Fruit fly (Drosophila melanogaster) whole organism, embryonic: ENCODE measurements around the gene spn-F.

Experiments used
- ATbp ChIP-seq: fragments of 200-800 bp; sonication (Bioruptor generic); optimal IDR thresholded peaks from 2 replicates; lab custom pipeline; 2017; ENCODE audit warnings: missing biosample characterization, mild to moderate bottlenecking, missing genetic modification characterization, missing genetic modification reagents
- C15 ChIP-seq: fragments of 200-800 bp; sonication (Bioruptor generic); IDR thresholded peaks from 3 replicates; pipeline ENCODE4 v1.3.6; 2022; ENCODE audit warnings: missing biosample characterization, missing genetic modification characterization
- CG11085 ChIP-seq: fragments of 200-800 bp; sonication (Bioruptor generic); IDR thresholded peaks from 2 replicates; pipeline ENCODE4 v1.3.6; 2022; ENCODE audit warnings: missing biosample characterization, missing genetic modification characterization
- CG11504 ChIP-seq: fragments of 200-800 bp; sonication (Bioruptor generic); optimal IDR thresholded peaks from 3 replicates; lab custom pipeline; 2019; ENCODE audit warnings: missing biosample characterization, mild to moderate bottlenecking, missing genetic modification characterization, moderate library complexity
- CG12942 ChIP-seq: fragments of 200-800 bp; sonication (Bioruptor generic); optimal IDR thresholded peaks from 3 replicates; lab custom pipeline; 2016; ENCODE audit warnings: missing biosample characterization, missing genetic modification characterization
- CG14860 ChIP-seq: fragments of 200-800 bp; sonication (Bioruptor generic); IDR thresholded peaks from 3 replicates; pipeline ENCODE4 v1.3.6; 2022; ENCODE audit warnings: missing biosample characterization, missing genetic modification characterization; ENCODE audit not compliant: partially characterized antibody
- CG14965 ChIP-seq: fragments of 200-800 bp; sonication (Bioruptor generic); optimal IDR thresholded peaks from 2 replicates; lab custom pipeline; 2016; ENCODE audit warnings: missing biosample characterization, missing genetic modification characterization, borderline replicate concordance
- CG17328 ChIP-seq: fragments of 200-800 bp; sonication (Bioruptor generic); IDR thresholded peaks from 2 replicates; pipeline ENCODE4 v1.3.6; 2022; ENCODE audit warnings: missing biosample characterization, missing genetic modification characterization
- CG2116 ChIP-seq: fragments of 200-800 bp; sonication (Bioruptor generic); optimal IDR thresholded peaks from 3 replicates; lab custom pipeline; 2018; ENCODE audit warnings: missing biosample characterization, mild to moderate bottlenecking, missing genetic modification characterization
- CG3995 ChIP-seq: fragments of 200-800 bp; sonication (Bioruptor generic); optimal IDR thresholded peaks from 3 replicates; lab custom pipeline; 2016; ENCODE audit warnings: missing biosample characterization, missing genetic modification characterization
- CG42726 ChIP-seq: fragments of 200-800 bp; sonication (Bioruptor generic); IDR thresholded peaks from 2 replicates; pipeline ENCODE4 v1.3.6; 2022; ENCODE audit warnings: missing biosample characterization, missing genetic modification characterization; ENCODE audit not compliant: partially characterized antibody
- CG4424 ChIP-seq: fragments of 200-800 bp; sonication (Bioruptor generic); optimal IDR thresholded peaks from 3 replicates; lab custom pipeline; 2016; ENCODE audit warnings: missing biosample characterization, missing genetic modification characterization
- CG6175 ChIP-seq: fragments of 200-800 bp; sonication (Bioruptor generic); IDR thresholded peaks from 3 replicates; pipeline ENCODE4 v1.3.6; 2022; ENCODE audit warnings: missing biosample characterization, missing genetic modification characterization
- CG6689 ChIP-seq: fragments of 200-800 bp; sonication (Bioruptor generic); IDR thresholded peaks from 2 replicates; pipeline ENCODE4 v1.3.6; 2022; ENCODE audit warnings: missing biosample characterization, missing genetic modification characterization
- CG6813 ChIP-seq: fragments of 200-800 bp; sonication (Bioruptor generic); optimal IDR thresholded peaks from 2 replicates; lab custom pipeline; 2017; ENCODE audit warnings: missing biosample characterization, missing genetic modification characterization, mild to moderate bottlenecking, moderate library complexity, missing genetic modification reagents
- CG8089 ChIP-seq: fragments of 200-800 bp; sonication (Bioruptor generic); optimal IDR thresholded peaks from 3 replicates; lab custom pipeline; 2016; ENCODE audit warnings: missing biosample characterization, missing genetic modification characterization
- CG9727 ChIP-seq: fragments of 200-800 bp; sonication (Bioruptor generic); optimal IDR thresholded peaks from 3 replicates; lab custom pipeline; 2017; ENCODE audit warnings: missing biosample characterization, mild to moderate bottlenecking, missing genetic modification characterization
- Chrac-16 ChIP-seq: fragments of 200-800 bp; sonication (Bioruptor generic); optimal IDR thresholded peaks from 3 replicates; lab custom pipeline; 2016; ENCODE audit warnings: missing biosample characterization, missing genetic modification characterization
- Dip2 ChIP-seq: fragments of 200-800 bp; sonication (Bioruptor generic); IDR thresholded peaks from 2 replicates; pipeline ENCODE4 v1.3.6; 2022; ENCODE audit warnings: missing biosample characterization, missing genetic modification characterization
- E2f2 ChIP-seq: fragments of 200-800 bp; sonication (Bioruptor generic); IDR thresholded peaks from 2 replicates; pipeline ENCODE4 v1.3.6; 2022; ENCODE audit warnings: missing biosample characterization, missing genetic modification characterization
- Hand ChIP-seq: fragments of 200-800 bp; sonication (Bioruptor generic); optimal IDR thresholded peaks from 2 replicates; lab custom pipeline; 2017; ENCODE audit warnings: mild to moderate bottlenecking, missing biosample characterization, missing genetic modification reagents, missing genetic modification characterization
- Hr78 ChIP-seq, 2 experiments: fragments of 200-800 bp in 1 of 2; fragments of >200 bp in 1 of 2; sonication (Bioruptor generic) in 1 of 2; optimal IDR thresholded peaks; 2 replicates each; lab custom pipeline; 2017 to 2019; ENCODE audit warnings: missing biosample characterization in 2 of 2, missing genetic modification characterization in 2 of 2, mild to moderate bottlenecking in 1 of 2, moderate library complexity in 1 of 2
- NFAT ChIP-seq: fragments of 200-800 bp; sonication (Bioruptor generic); IDR thresholded peaks from 2 replicates; pipeline ENCODE4 v1.3.6; 2022; ENCODE audit warnings: missing biosample characterization, missing genetic modification characterization
- Opbp ChIP-seq: fragments of 200-800 bp; sonication (Bioruptor generic); IDR thresholded peaks from 3 replicates; pipeline ENCODE4 v1.3.6; 2022; ENCODE audit warnings: missing biosample characterization, missing genetic modification characterization; ENCODE audit not compliant: partially characterized antibody
- Sox102F ChIP-seq: fragments of 200-800 bp; sonication (Bioruptor generic); optimal IDR thresholded peaks from 2 replicates; lab custom pipeline; 2018; ENCODE audit warnings: missing biosample characterization, mild to moderate bottlenecking, missing genetic modification characterization, moderate library complexity
- Sry-δ ChIP-seq: fragments of 200-800 bp; sonication (Bioruptor generic); optimal IDR thresholded peaks from 2 replicates; lab custom pipeline; 2016; ENCODE audit warnings: missing biosample characterization, missing genetic modification characterization
- Trl ChIP-seq, 3 experiments: fragments of >200 bp in 2 of 3; fragments of 200-800 bp in 1 of 3; sonication (Bioruptor generic) in 1 of 3; optimal IDR thresholded peaks; 2 replicates in 1 of 3; 3 replicates in 2 of 3; lab custom pipeline; 2016 to 2017; ENCODE audit warnings: missing biosample characterization in 1 of 3, missing genetic modification characterization in 1 of 3
- Vsx1 ChIP-seq: fragments of 200-800 bp; sonication (Bioruptor generic); optimal IDR thresholded peaks from 2 replicates; lab custom pipeline; 2017; ENCODE audit warnings: missing biosample characterization, mild to moderate bottlenecking, missing genetic modification characterization, missing genetic modification reagents
- ara ChIP-seq: fragments of 200-800 bp; sonication (Bioruptor generic); IDR thresholded peaks from 2 replicates; pipeline ENCODE4 v1.3.6; 2022; ENCODE audit warnings: missing biosample characterization, missing genetic modification characterization
- bab2 ChIP-seq: fragments of 200-800 bp; sonication (Bioruptor generic); optimal IDR thresholded peaks from 2 replicates; lab custom pipeline; 2016; ENCODE audit warnings: missing biosample characterization, missing genetic modification characterization
- bigmax ChIP-seq: fragments of 200-800 bp; sonication (Bioruptor generic); optimal IDR thresholded peaks from 2 replicates; lab custom pipeline; 2018; ENCODE audit warnings: missing biosample characterization, mild to moderate bottlenecking, missing genetic modification characterization
- caup ChIP-seq: fragments of 200-800 bp; sonication (Bioruptor generic); optimal IDR thresholded peaks from 3 replicates; lab custom pipeline; 2017; ENCODE audit warnings: missing biosample characterization, mild to moderate bottlenecking, missing genetic modification characterization, moderate library complexity; ENCODE audit not compliant: severe bottlenecking
- chif ChIP-seq, 2 experiments: fragments of 200-800 bp; sonication (Bioruptor generic); optimal IDR thresholded peaks; 3 replicates each; lab custom pipeline; 2016; ENCODE audit warnings: missing biosample characterization in 2 of 2, missing genetic modification characterization in 2 of 2
- chn ChIP-seq: fragments of 200-800 bp; sonication (Bioruptor generic); optimal IDR thresholded peaks from 2 replicates; lab custom pipeline; 2016; ENCODE audit warnings: missing biosample characterization, missing genetic modification characterization
- cwo ChIP-seq: fragments of 200-800 bp; sonication (Bioruptor generic); optimal IDR thresholded peaks from 3 replicates; lab custom pipeline; 2017; ENCODE audit warnings: missing biosample characterization, missing genetic modification characterization, mild to moderate bottlenecking, moderate library complexity, missing genetic modification reagents
- gem ChIP-seq: fragments of 200-800 bp; sonication (Bioruptor generic); optimal IDR thresholded peaks from 2 replicates; lab custom pipeline; 2019; ENCODE audit warnings: missing biosample characterization, mild to moderate bottlenecking, missing genetic modification characterization, moderate library complexity
- grau ChIP-seq: fragments of 200-800 bp; optimal IDR thresholded peaks from 3 replicates; lab custom pipeline; 2019; ENCODE audit warnings: missing biosample characterization, mild to moderate bottlenecking, missing genetic modification characterization, moderate library complexity
- ham ChIP-seq: fragments of 200-800 bp; sonication (Bioruptor generic); IDR thresholded peaks from 2 replicates; pipeline ENCODE4 v1.3.6; 2022; ENCODE audit warnings: missing biosample characterization, missing genetic modification characterization
- lola ChIP-seq, 3 experiments: fragments of >200 bp in 2 of 3; fragments of 200-800 bp in 1 of 3; sonication (Bioruptor generic) in 1 of 3; optimal IDR thresholded peaks; 2 replicates each; lab custom pipeline; 2017 to 2019; ENCODE audit warnings: missing biosample characterization in 3 of 3, missing genetic modification characterization in 3 of 3, mild to moderate bottlenecking in 1 of 3, moderate library complexity in 1 of 3
- odd ChIP-seq: fragments of 200-800 bp; sonication (Bioruptor generic); optimal IDR thresholded peaks from 2 replicates; lab custom pipeline; 2017; ENCODE audit warnings: missing biosample characterization, mild to moderate bottlenecking, missing genetic modification characterization
- psq ChIP-seq: fragments of 200-800 bp; sonication (Bioruptor generic); optimal IDR thresholded peaks from 2 replicates; lab custom pipeline; 2017; ENCODE audit warnings: missing biosample characterization, missing genetic modification characterization
- repo ChIP-seq: fragments of 200-800 bp; sonication (Bioruptor generic); optimal IDR thresholded peaks from 2 replicates; lab custom pipeline; 2016; ENCODE audit warnings: missing biosample characterization, missing genetic modification characterization
- ro ChIP-seq: fragments of 200-800 bp; sonication (Bioruptor generic); IDR thresholded peaks from 2 replicates; pipeline ENCODE4 v1.3.6; 2022; ENCODE audit warnings: missing biosample characterization, missing genetic modification characterization
- row ChIP-seq: fragments of 200-800 bp; sonication (Bioruptor generic); IDR thresholded peaks from 3 replicates; pipeline ENCODE4 v1.3.6; 2022; ENCODE audit warnings: missing biosample characterization, missing genetic modification characterization
- schlank ChIP-seq: fragments of 200-800 bp; sonication (Bioruptor generic); optimal IDR thresholded peaks from 2 replicates; lab custom pipeline; 2018; ENCODE audit warnings: missing biosample characterization, mild to moderate bottlenecking, missing genetic modification characterization
- sisA ChIP-seq: fragments of 200-800 bp; sonication (Bioruptor generic); IDR thresholded peaks from 2 replicates; pipeline ENCODE4 v1.3.6; 2022; ENCODE audit warnings: missing biosample characterization, missing genetic modification characterization
- trh ChIP-seq: fragments of 200-800 bp; sonication (Bioruptor generic); optimal IDR thresholded peaks from 2 replicates; lab custom pipeline; 2016; ENCODE audit warnings: missing biosample characterization, missing genetic modification characterization
- wek ChIP-seq: fragments of 200-800 bp; sonication (Bioruptor generic); optimal IDR thresholded peaks from 3 replicates; lab custom pipeline; 2018; ENCODE audit warnings: missing biosample characterization, mild to moderate bottlenecking, missing genetic modification characterization, moderate library complexity

spn-F gene

DNA sequence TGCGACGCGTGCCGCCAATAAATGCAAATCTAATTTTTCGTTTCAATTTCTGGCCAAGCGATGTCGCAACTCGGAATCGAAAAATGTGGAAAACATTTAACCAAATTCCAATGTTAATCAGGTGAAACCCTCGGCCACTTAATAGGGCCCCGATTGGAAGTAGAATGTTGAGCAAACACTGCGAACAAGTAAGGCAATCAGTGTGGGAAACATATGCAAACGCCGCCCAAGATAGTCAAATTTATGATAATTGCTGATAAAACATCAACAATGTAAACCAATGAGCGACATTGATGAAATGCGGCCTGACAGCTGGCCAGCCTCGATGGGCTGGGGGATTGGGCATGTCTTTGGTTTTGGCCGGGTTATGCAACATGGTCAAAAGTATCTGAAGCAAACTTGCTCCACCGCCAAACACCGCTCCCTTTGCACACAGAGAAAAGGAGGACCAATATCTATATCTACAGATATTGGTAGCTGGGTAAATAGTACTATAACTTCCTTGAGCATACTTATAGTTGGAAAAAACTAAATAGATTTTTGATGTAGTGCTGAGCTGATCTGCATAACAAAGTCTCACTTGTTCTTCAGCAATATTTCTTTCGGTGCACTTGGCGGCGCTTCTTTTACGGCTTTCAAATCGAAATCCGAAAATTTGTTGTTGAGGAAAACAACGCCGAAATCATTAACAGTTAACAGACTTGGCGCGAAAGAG is 7.5 kb upstream of the spn-F start (continued):
- TF ChIP-seq C15 (GFP tag; lab: Robert Waterston, UW), result no peak
- TF ChIP-seq CG3995 (GFP tag; lab: Kevin White, UChicago), result no peak
- peak; percentile 38 for TF ChIP-seq cwo (GFP tag; lab: Kevin White, UChicago)
- TF ChIP-seq Opbp (GFP tag; lab: Robert Waterston, UW), result no peak
- no peak for TF ChIP-seq CG2116 (GFP tag; lab: Kevin White, UChicago)
- peak; percentile 81 for TF ChIP-seq CG6689 (GFP tag; lab: Robert Waterston, UW)
- TF ChIP-seq Hand (GFP tag; lab: Kevin White, UChicago), result no peak
- TF ChIP-seq wek, result peak; percentile 43
- peak; percentile 82 for TF ChIP-seq gem
- TF ChIP-seq chn (GFP tag; lab: Kevin White, UChicago), result peak; percentile 38
- TF ChIP-seq CG9727 (GFP tag; lab: Kevin White, UChicago), result no peak
- TF ChIP-seq CG8089, result peak; percentile 40
- peak; percentile 69 for TF ChIP-seq CG17328 (GFP tag; lab: Robert Waterston, UW)
- peak; percentile 39 for TF ChIP-seq Vsx1 (GFP tag; lab: Kevin White, UChicago)
- peak; percentile 78 for TF ChIP-seq ara (GFP tag; lab: Robert Waterston, UW)
- no peak for TF ChIP-seq ro (GFP tag; lab: Robert Waterston, UW)
- TF ChIP-seq CG6813 (GFP tag; lab: Kevin White, UChicago), result peak; percentile 28
- TF ChIP-seq Trl (optimal IDR thresholded peaks at IDR 0.05; lab: Kevin White, UChicago), result no peak
- TF ChIP-seq Trl (GFP tag; optimal IDR thresholded peaks at IDR 0.05; lab: Kevin White, UChicago), result peak; percentile 49
- peak; percentile 85 for TF ChIP-seq Sox102F (GFP tag; lab: Kevin White, UChicago)
- peak; percentile 89 for TF ChIP-seq CG11504 (tag; lab: Kevin White, UChicago)
- peak; percentile 81 for TF ChIP-seq CG4424 (GFP tag; lab: Kevin White, UChicago)
- peak; percentile 61 to 69 for TF ChIP-seq chif (GFP tag; optimal IDR thresholded peaks at IDR 0.05; lab: Kevin White, UChicago)
- peak; percentile 45 for TF ChIP-seq odd (GFP tag; lab: Kevin White, UChicago)
- peak; percentile 58 for TF ChIP-seq E2f2 (GFP tag; lab: Robert Waterston, UW)
- no peak for TF ChIP-seq ham (GFP tag; lab: Robert Waterston, UW)
- TF ChIP-seq bab2 (GFP tag; lab: Kevin White, UChicago), result peak; percentile 73
- TF ChIP-seq schlank (tag; lab: Kevin White, UChicago), result no peak
- TF ChIP-seq sisA (GFP tag; lab: Robert Waterston, UW), result peak; percentile 85
- TF ChIP-seq trh (GFP tag; lab: Kevin White, UChicago), result no peak
- TF ChIP-seq Chrac-16 (GFP tag; lab: Kevin White, UChicago), result peak; percentile 36
- TF ChIP-seq Hr78 (GFP tag; optimal IDR thresholded peaks at IDR 0.05; lab: Kevin White, UChicago), result peak in 1 of 2 experiments; percentile 42
- no peak for TF ChIP-seq CG14860 (GFP tag; lab: Robert Waterston, UW)
- TF ChIP-seq CG42726, result no peak
- peak; percentile 65 for TF ChIP-seq ATbp (GFP tag; lab: Kevin White, UChicago)
- TF ChIP-seq repo (GFP tag; lab: Kevin White, UChicago), result peak; percentile 30
- TF ChIP-seq grau, result peak; percentile 74
- peak; percentile 20 for TF ChIP-seq Sry-δ (GFP tag; lab: Kevin White, UChicago)
- TF ChIP-seq Dip2, result no peak
- peak; percentile 46 for TF ChIP-seq caup (GFP tag; lab: Kevin White, UChicago)
- TF ChIP-seq CG6175 (GFP tag; lab: Robert Waterston, UW), result no peak
- no peak for TF ChIP-seq bigmax (GFP tag; lab: Kevin White, UChicago)
- no peak for TF ChIP-seq CG11085 (GFP tag; lab: Robert Waterston, UW)
- no peak for TF ChIP-seq CG14965 (GFP tag; lab: Kevin White, UChicago)
- peak; percentile 49 for TF ChIP-seq CG12942 (GFP tag; lab: Kevin White, UChicago)
- peak; percentile 29; the same call in 1 of the 2 replicates for TF ChIP-seq NFAT
- TF ChIP-seq psq (GFP tag; lab: Kevin White, UChicago), result peak; percentile 32
- TF ChIP-seq lola (GFP tag; optimal IDR thresholded peaks at IDR 0.05; lab: Kevin White, UChicago), result peak in 1 of 3 experiments; percentile 60
- TF ChIP-seq row (GFP tag; lab: Robert Waterston, UW), result peak; percentile 77
